Fruit fly (Drosophila melanogaster) whole organism, prepupa: ENCODE data around the gene CG31342.

Experiments
- Ets21C ChIP-seq: fragments of 200-800 bp; sonication (Bioruptor generic); optimal IDR thresholded peaks from 3 replicates; lab custom pipeline; 2016; ENCODE audit warnings: missing biosample characterization, missing genetic modification characterization
- Ets96B ChIP-seq: fragments of 200-800 bp; optimal IDR thresholded peaks from 2 replicates; lab custom pipeline; 2019; ENCODE audit warnings: missing biosample characterization, mild to moderate bottlenecking, missing genetic modification characterization, moderate library complexity
- Lpt ChIP-seq: fragments of 200-800 bp; sonication (Bioruptor generic); optimal IDR thresholded peaks from 3 replicates; lab custom pipeline; 2016; ENCODE audit warnings: missing biosample characterization, missing genetic modification characterization
- Sox102F ChIP-seq: fragments of 200-800 bp; sonication (Bioruptor generic); optimal IDR thresholded peaks from 2 replicates; lab custom pipeline; 2016; ENCODE audit warnings: missing biosample characterization, mild to moderate bottlenecking, missing genetic modification characterization
- dsx ChIP-seq: fragments of 200-800 bp; optimal IDR thresholded peaks from 3 replicates; lab custom pipeline; 2019; ENCODE audit warnings: missing biosample characterization, mild to moderate bottlenecking, missing genetic modification characterization, moderate library complexity; ENCODE audit not compliant: poor library complexity, severe bottlenecking
- fd85E ChIP-seq: fragments of 200-800 bp; sonication (Bioruptor generic); optimal IDR thresholded peaks from 3 replicates; lab custom pipeline; 2016; ENCODE audit warnings: missing biosample characterization, missing genetic modification characterization
- svp ChIP-seq: fragments of 200-800 bp; sonication (Bioruptor generic); peaks from one replicate; lab custom pipeline; 2016; ENCODE audit warnings: missing biosample characterization, missing genetic modification characterization

DNA sequence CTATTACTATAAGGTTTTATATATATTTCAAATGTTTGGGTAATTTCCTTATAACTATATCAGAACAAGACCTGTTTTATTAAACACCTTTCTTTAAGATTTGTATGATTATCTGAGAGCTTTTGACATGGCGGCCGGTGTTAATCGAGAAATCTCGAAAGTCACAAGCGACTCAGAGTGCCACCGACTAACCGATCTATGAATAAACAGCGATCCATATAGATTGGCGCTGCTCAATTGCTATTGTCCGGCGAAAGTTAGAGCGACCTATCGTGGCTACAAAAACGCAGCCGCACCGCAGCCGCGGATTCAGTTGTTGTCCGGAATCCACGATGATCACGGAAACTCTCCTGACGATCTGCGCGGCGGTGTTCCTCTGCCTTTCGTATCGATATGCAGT lies 22.4 kb upstream of the CG31342 start, which contains the start of gene Cyp304a1:
- TF ChIP-seq dsx (GFP tag; lab: Kevin White, UChicago) (no peak), Sox102F (no peak), Ets21C (GFP tag; lab: Kevin White, UChicago) (no peak), svp (GFP tag; lab: Kevin White, UChicago) (no peak), Lpt (GFP tag; lab: Kevin White, UChicago) (no peak), Ets96B (no peak), fd85E (GFP tag; lab: Kevin White, UChicago) (no peak)
